Worm (Caenorhabditis elegans) whole organism, young adult: Measurements from ENCODE around the gene nas-37.

ENCODE experiments used
- B0035.1 ChIP-seq: sonication (generic microtip); optimal IDR thresholded peaks from 2 replicates; lab custom pipeline; 2016; ENCODE audit warnings: missing genetic modification characterization, mild to moderate bottlenecking, missing compliant biosample characterization, missing genotype, missing genetic modification reagents
- B0261.1 ChIP-seq: sonication (generic microtip); optimal IDR thresholded peaks from 2 replicates; lab custom pipeline; 2016; ENCODE audit warnings: mild to moderate bottlenecking, missing genetic modification characterization, moderate library complexity, missing compliant biosample characterization
- C17E4.6 ChIP-seq: fragments of 200-800 bp; sonication (Bioruptor generic); IDR thresholded peaks from 2 replicates; pipeline ENCODE4 v1.3.6; 2022; ENCODE audit warnings: missing genetic modification reagents, missing genetic modification characterization, missing compliant biosample characterization
- T07F8.4 ChIP-seq: sonication (generic microtip); optimal IDR thresholded peaks from 2 replicates; lab custom pipeline; 2016; ENCODE audit warnings: mild to moderate bottlenecking, missing genetic modification characterization, moderate library complexity, missing compliant biosample characterization
- Y53F4B.3 ChIP-seq: fragments of 200-800 bp; sonication (Bioruptor generic); IDR thresholded peaks from 2 replicates; pipeline ENCODE4 v1.3.6; 2022; ENCODE audit warnings: missing genetic modification reagents, missing genetic modification characterization, missing compliant biosample characterization
- Y53G8AR.9 ChIP-seq: fragments of 200-800 bp; sonication (Bioruptor generic); conservative IDR thresholded peaks from 2 replicates; pipeline ENCODE4 v1.3.6; 2022; ENCODE audit warnings: missing genetic modification reagents, missing genetic modification characterization, missing compliant biosample characterization
- Y67H2A.10 ChIP-seq: fragments of 200-800 bp; sonication (Bioruptor generic); conservative IDR thresholded peaks from 2 replicates; pipeline ENCODE4 v1.3.6; 2022; ENCODE audit warnings: missing genetic modification reagents, missing genetic modification characterization, missing compliant biosample characterization
- Y95B8A.8 ChIP-seq: fragments of 200-800 bp; sonication (Bioruptor generic); IDR thresholded peaks from 2 replicates; pipeline ENCODE4 v1.3.6; 2022; ENCODE audit warnings: missing genetic modification reagents, missing genetic modification characterization, missing compliant biosample characterization
- ama-1 ChIP-seq, 3 experiments: fragments of 150-350 bp in 1 of 3; sonication (generic microtip) in 2 of 3; optimal IDR thresholded peaks; 2 replicates each; lab custom pipeline; 2014 to 2018; ENCODE audit warnings: missing biosample characterization in 2 of 3, missing genetic modification characterization in 2 of 3, missing genetic modification reagents in 2 of 3
- bed-1 ChIP-seq: fragments of 200-800 bp; sonication (Bioruptor generic); IDR thresholded peaks from 2 replicates; pipeline ENCODE4 v1.3.6; 2022; ENCODE audit warnings: missing genetic modification reagents, missing genetic modification characterization, missing compliant biosample characterization
- dpff-1 ChIP-seq: sonication (generic microtip); optimal IDR thresholded peaks from 2 replicates; lab custom pipeline; 2017; ENCODE audit warnings: mild to moderate bottlenecking, missing genetic modification characterization, missing compliant biosample characterization
- ets-4 ChIP-seq: fragments of 200-800 bp; sonication (Bioruptor generic); optimal IDR thresholded peaks from 2 replicates; lab custom pipeline; 2018; ENCODE audit warnings: mild to moderate bottlenecking, missing genetic modification characterization, missing compliant biosample characterization
- hmg-1.2 ChIP-seq: fragments of 200-800 bp; sonication (Bioruptor generic); IDR thresholded peaks from 2 replicates; pipeline ENCODE4 v1.3.6; 2022; ENCODE audit warnings: missing genetic modification reagents, missing genetic modification characterization, missing compliant biosample characterization
- hrde-1 ChIP-seq: sonication (generic microtip); optimal IDR thresholded peaks from 2 replicates; lab custom pipeline; 2016; ENCODE audit warnings: missing genetic modification characterization, mild to moderate bottlenecking, missing compliant biosample characterization, moderate library complexity, missing genotype, missing genetic modification reagents, borderline replicate concordance
- hsf-1 ChIP-seq: fragments of 200-800 bp; sonication (Bioruptor generic); IDR thresholded peaks from 2 replicates; pipeline ENCODE4 v1.3.6; 2022; ENCODE audit warnings: missing genetic modification reagents, missing genetic modification characterization, missing compliant biosample characterization
- lir-1 ChIP-seq: fragments of 200-800 bp; sonication (Bioruptor generic); conservative IDR thresholded peaks from 2 replicates; pipeline ENCODE4 v1.3.6; 2022; ENCODE audit warnings: missing genetic modification reagents, missing genetic modification characterization, missing compliant biosample characterization
- madf-8 ChIP-seq: fragments of 200-800 bp; sonication (Bioruptor generic); conservative IDR thresholded peaks from 2 replicates; pipeline ENCODE4 v1.3.6; 2022; ENCODE audit warnings: missing genetic modification reagents, missing genetic modification characterization, missing compliant biosample characterization
- nfya-2 ChIP-seq: fragments of 200-800 bp; sonication (Bioruptor generic); IDR thresholded peaks from 2 replicates; pipeline ENCODE4 v1.3.6; 2022; ENCODE audit warnings: missing genetic modification reagents, missing genetic modification characterization, missing compliant biosample characterization
- nhr-80 ChIP-seq: sonication (generic microtip); optimal IDR thresholded peaks from 2 replicates; lab custom pipeline; 2016; ENCODE audit warnings: missing genetic modification characterization, missing compliant biosample characterization
- snpc-1.1 ChIP-seq: sonication (generic microtip); optimal IDR thresholded peaks from 2 replicates; lab custom pipeline; 2017; ENCODE audit warnings: missing genetic modification characterization, mild to moderate bottlenecking, missing compliant biosample characterization, antibody characterized with exemption, moderate library complexity, missing genotype, missing genetic modification reagents; ENCODE audit not compliant: insufficient read depth
- snpc-1.3 ChIP-seq: sonication (generic microtip); optimal IDR thresholded peaks from 2 replicates; lab custom pipeline; 2017; ENCODE audit warnings: missing genetic modification characterization, mild to moderate bottlenecking, missing compliant biosample characterization, antibody characterized with exemption, moderate library complexity, missing genotype, missing genetic modification reagents; ENCODE audit not compliant: insufficient read depth
- snpc-3.4 ChIP-seq: sonication (generic microtip); optimal IDR thresholded peaks from 2 replicates; lab custom pipeline; 2017; ENCODE audit warnings: missing genetic modification characterization, mild to moderate bottlenecking, missing compliant biosample characterization, antibody characterized with exemption, moderate library complexity, missing genotype, missing genetic modification reagents
- snpc-4 ChIP-seq, 5 experiments: fragments of 150-350 bp in 1 of 5; sonication (generic microtip) in 4 of 5; optimal IDR thresholded peaks; 2 replicates each; lab custom pipeline; 2014 to 2018; ENCODE audit warnings: missing genetic modification characterization in 5 of 5, missing biosample characterization in 3 of 5, antibody characterized with exemption in 2 of 5, mild to moderate bottlenecking in 2 of 5, missing compliant biosample characterization in 2 of 5, missing genotype in 2 of 5, moderate library complexity in 2 of 5, missing genetic modification reagents in 1 of 5
- tlf-1 ChIP-seq: fragments of 200-800 bp; sonication (Bioruptor generic); optimal IDR thresholded peaks from 2 replicates; lab custom pipeline; 2018; ENCODE audit warnings: mild to moderate bottlenecking, missing genetic modification characterization, missing compliant biosample characterization
- xnd-1 ChIP-seq: sonication (generic microtip); optimal IDR thresholded peaks from 2 replicates; lab custom pipeline; 2016; ENCODE audit warnings: missing genotype, missing genetic modification reagents, missing genetic modification characterization, missing compliant biosample characterization
- zfh-2 ChIP-seq: fragments of 200-800 bp; sonication (Bioruptor generic); conservative IDR thresholded peaks from 2 replicates; pipeline ENCODE4 v1.3.6; 2022; ENCODE audit warnings: missing genetic modification reagents, missing genetic modification characterization, missing compliant biosample characterization
- ztf-22 ChIP-seq: fragments of 200-800 bp; sonication (Bioruptor generic); optimal IDR thresholded peaks from 2 replicates; lab custom pipeline; 2018; ENCODE audit warnings: mild to moderate bottlenecking, missing genetic modification characterization, moderate library complexity, missing compliant biosample characterization
- ztf-6 ChIP-seq: fragments of 200-800 bp; sonication (Bioruptor generic); IDR thresholded peaks from 2 replicates; pipeline ENCODE4 v1.3.6; 2022; ENCODE audit warnings: missing genetic modification reagents, missing genetic modification characterization, missing compliant biosample characterization

nas-37 gene

ce11 chrX:9948963-9949362 lies at the start of gene nas-37:
Gene nas-37 (minus strand): TSS chrX:9949063.
- no peak for TF ChIP-seq xnd-1 (tag; lab: Kevin White, UChicago)
- TF ChIP-seq ztf-22 (GFP tag; lab: Kevin White, UChicago) = no peak
- TF ChIP-seq nfya-2 (GFP tag; lab: Robert Waterston, UW) = no peak
- TF ChIP-seq hsf-1 = no peak
- no peak for TF ChIP-seq zfh-2
- no peak for TF ChIP-seq Y53F4B.3 (GFP tag; lab: Robert Waterston, UW)
- no peak for TF ChIP-seq ama-1 (optimal IDR thresholded peaks at IDR 0.05; lab: Kevin White, UChicago)
- no peak for TF ChIP-seq ama-1 (GFP tag; optimal IDR thresholded peaks at IDR 0.05; lab: Kevin White, UChicago)
- TF ChIP-seq hrde-1 (tag; lab: Kevin White, UChicago) = no peak
- TF ChIP-seq lir-1 (GFP tag; lab: Robert Waterston, UW) = no peak
- TF ChIP-seq snpc-1.1 = no peak
- TF ChIP-seq Y95B8A.8 (GFP tag; lab: Robert Waterston, UW) = no peak

ce11 chrX:9997344-9997743 lies 48.5 kb upstream of the nas-37 start:
- peak; percentile 61 for TF ChIP-seq nhr-80 (tag; lab: Kevin White, UChicago)
- no peak for TF ChIP-seq dpff-1 (tag; lab: Kevin White, UChicago)
- TF ChIP-seq, all 124 proteins: peak for 1

ce11 chrX:9993100-9993499 lies 44.2 kb upstream of the nas-37 start:
- TF ChIP-seq nhr-80 (tag; lab: Kevin White, UChicago) (no peak), B0035.1 (tag; lab: Kevin White, UChicago) (no peak), T07F8.4 (tag; lab: Kevin White, UChicago) (no peak), tlf-1 (GFP tag; lab: Kevin White, UChicago) (no peak), hmg-1.2 (GFP tag; lab: Robert Waterston, UW) (no peak), madf-8 (GFP tag; lab: Robert Waterston, UW) (no peak), ztf-6 (no peak), C17E4.6 (GFP tag; lab: Robert Waterston, UW) (no peak), snpc-3.4 (no peak), dpff-1 (tag; lab: Kevin White, UChicago) (no peak), snpc-1.3 (no peak)
- TF ChIP-seq, all 124 proteins: peak for 0

ce11 chrX:9988884-9989283 lies 40.0 kb upstream of the nas-37 start:
- TF ChIP-seq Y67H2A.10 (GFP tag; lab: Robert Waterston, UW) = no peak
- no peak for TF ChIP-seq snpc-4 (GFP tag; optimal IDR thresholded peaks at IDR 0.05; lab: Kevin White, UChicago)
- TF ChIP-seq snpc-4 (tag; optimal IDR thresholded peaks at IDR 0.05; lab: Kevin White, UChicago) = peak in 2 of 4 experiments; percentile 63 to 71

ce11 chrX:9987166-9987565 lies 38.3 kb upstream of the nas-37 start:
- TF ChIP-seq Y53G8AR.9 (GFP tag; lab: Robert Waterston, UW) (no peak), ets-4 (GFP tag; lab: Kevin White, UChicago) (no peak), B0261.1 (tag; lab: Kevin White, UChicago) (no peak), bed-1 (GFP tag; lab: Robert Waterston, UW) (no peak), lir-1 (GFP tag; lab: Robert Waterston, UW) (no peak)
- TF ChIP-seq, all 124 proteins: peak for 0
